Fruit fly (Drosophila melanogaster) whole organism, embryonic: Measurements from ENCODE around the gene euc.

Experiments
- Adf1 ChIP-seq: fragments of 200-800 bp; sonication (Bioruptor generic); IDR thresholded peaks from 2 replicates; pipeline ENCODE4 v1.3.6; 2022; ENCODE audit warnings: missing biosample characterization, missing genetic modification characterization
- Atf-2 ChIP-seq: fragments of 200-800 bp; sonication (Bioruptor generic); optimal IDR thresholded peaks from 2 replicates; lab custom pipeline; 2016; ENCODE audit warnings: missing biosample characterization, missing genetic modification characterization
- BtbVII ChIP-seq: fragments of 200-800 bp; sonication (Bioruptor generic); optimal IDR thresholded peaks from 3 replicates; lab custom pipeline; 2017; ENCODE audit warnings: missing biosample characterization, mild to moderate bottlenecking, missing genetic modification characterization
- CG11398 ChIP-seq: fragments of 200-800 bp; sonication (Bioruptor generic); optimal IDR thresholded peaks from 2 replicates; lab custom pipeline; 2016; ENCODE audit warnings: missing biosample characterization, missing genetic modification characterization
- CG12769 ChIP-seq: fragments of 200-800 bp; sonication (Bioruptor generic); optimal IDR thresholded peaks from 2 replicates; lab custom pipeline; 2019; ENCODE audit warnings: missing biosample characterization, mild to moderate bottlenecking, missing genetic modification characterization, moderate library complexity
- CG13287 ChIP-seq: fragments of 200-800 bp; sonication (Bioruptor generic); IDR thresholded peaks from 2 replicates; pipeline ENCODE4 v1.3.6; 2022; ENCODE audit warnings: missing biosample characterization, missing genetic modification characterization; ENCODE audit not compliant: partially characterized antibody
- CG15269 ChIP-seq: fragments of 200-800 bp; sonication (Bioruptor generic); optimal IDR thresholded peaks from 2 replicates; lab custom pipeline; 2018; ENCODE audit warnings: missing biosample characterization, mild to moderate bottlenecking, missing genetic modification characterization, moderate library complexity
- CG17829 ChIP-seq: fragments of 200-800 bp; optimal IDR thresholded peaks from 2 replicates; lab custom pipeline; 2019; ENCODE audit warnings: missing biosample characterization, mild to moderate bottlenecking, missing genetic modification characterization, moderate library complexity
- CG18764 ChIP-seq: fragments of 200-800 bp; sonication (Bioruptor generic); optimal IDR thresholded peaks from 3 replicates; lab custom pipeline; 2016; ENCODE audit warnings: missing biosample characterization, missing genetic modification characterization
- CG3838 ChIP-seq: fragments of 200-800 bp; sonication (Bioruptor generic); optimal IDR thresholded peaks from 3 replicates; lab custom pipeline; 2016; ENCODE audit warnings: missing biosample characterization, missing genetic modification characterization
- CG8765 ChIP-seq: fragments of 200-800 bp; sonication (Bioruptor generic); IDR thresholded peaks from 2 replicates; pipeline ENCODE4 v1.3.6; 2022; ENCODE audit warnings: missing biosample characterization, missing genetic modification characterization
- CG9437 ChIP-seq: fragments of 200-800 bp; sonication (Bioruptor generic); optimal IDR thresholded peaks from 2 replicates; lab custom pipeline; 2018; ENCODE audit warnings: missing biosample characterization, mild to moderate bottlenecking, missing genetic modification characterization
- D ChIP-seq, 2 experiments: fragments of 200-800 bp in 1 of 2; fragments of >200 bp in 1 of 2; sonication (Bioruptor generic) in 1 of 2; optimal IDR thresholded peaks; 2 replicates in 1 of 2; 3 replicates in 1 of 2; lab custom pipeline; 2017; ENCODE audit warnings: mild to moderate bottlenecking in 1 of 2, missing biosample characterization in 1 of 2, missing genetic modification characterization in 1 of 2, missing genetic modification reagents in 1 of 2
- Dek ChIP-seq: fragments of 200-800 bp; sonication (Bioruptor generic); optimal IDR thresholded peaks from 3 replicates; lab custom pipeline; 2019; ENCODE audit warnings: missing biosample characterization, mild to moderate bottlenecking, missing genetic modification characterization, moderate library complexity
- Doc3 ChIP-seq: fragments of 200-800 bp; sonication (Bioruptor generic); IDR thresholded peaks from 3 replicates; pipeline ENCODE4 v1.3.6; 2022; ENCODE audit warnings: missing biosample characterization, missing genetic modification characterization; ENCODE audit not compliant: partially characterized antibody
- Elba2 ChIP-seq: fragments of 200-800 bp; sonication (Bioruptor generic); optimal IDR thresholded peaks from 3 replicates; lab custom pipeline; 2016; ENCODE audit warnings: missing biosample characterization, missing genetic modification characterization
- Fer1 ChIP-seq: fragments of 200-800 bp; sonication (Bioruptor generic); optimal IDR thresholded peaks from 2 replicates; lab custom pipeline; 2017; ENCODE audit warnings: missing biosample characterization, mild to moderate bottlenecking, missing genetic modification characterization
- Fer3 ChIP-seq: fragments of 200-800 bp; sonication (Bioruptor generic); optimal IDR thresholded peaks from 2 replicates; lab custom pipeline; 2018; ENCODE audit warnings: missing biosample characterization, mild to moderate bottlenecking, missing genetic modification characterization, moderate library complexity
- HmgZ ChIP-seq: fragments of 200-800 bp; sonication (Bioruptor generic); optimal IDR thresholded peaks from 2 replicates; lab custom pipeline; 2018; ENCODE audit warnings: missing biosample characterization, mild to moderate bottlenecking, missing genetic modification characterization
- Hr51 ChIP-seq, 2 experiments: fragments of 200-800 bp; sonication (Bioruptor generic); optimal IDR thresholded peaks; 2 replicates in 1 of 2; 3 replicates in 1 of 2; lab custom pipeline; 2016 to 2018; ENCODE audit warnings: missing biosample characterization in 2 of 2, missing genetic modification characterization in 2 of 2, mild to moderate bottlenecking in 1 of 2, moderate library complexity in 1 of 2
- Hr78 ChIP-seq, 2 experiments: fragments of 200-800 bp in 1 of 2; fragments of >200 bp in 1 of 2; sonication (Bioruptor generic) in 1 of 2; optimal IDR thresholded peaks; 2 replicates each; lab custom pipeline; 2017 to 2019; ENCODE audit warnings: missing biosample characterization in 2 of 2, missing genetic modification characterization in 2 of 2, mild to moderate bottlenecking in 1 of 2, moderate library complexity in 1 of 2
- MTF-1 ChIP-seq: fragments of 200-800 bp; sonication (Bioruptor generic); optimal IDR thresholded peaks from 2 replicates; lab custom pipeline; 2018; ENCODE audit warnings: missing biosample characterization, mild to moderate bottlenecking, missing genetic modification characterization, borderline replicate concordance
- Med ChIP-seq: fragments of 200-800 bp; sonication (Bioruptor generic); peaks from one replicate; lab custom pipeline; 2016; ENCODE audit warnings: missing biosample characterization, missing genetic modification characterization, mild to moderate bottlenecking, inconsistent platforms, moderate library complexity
- NK7.1 ChIP-seq: fragments of 200-800 bp; sonication (Bioruptor generic); optimal IDR thresholded peaks from 3 replicates; lab custom pipeline; 2016; ENCODE audit warnings: missing biosample characterization, missing genetic modification characterization
- Rfx ChIP-seq: fragments of 200-800 bp; sonication (Bioruptor generic); IDR thresholded peaks from 2 replicates; pipeline ENCODE4 v1.3.6; 2022; ENCODE audit warnings: missing biosample characterization, missing genetic modification characterization
- Rx ChIP-seq: fragments of 200-800 bp; sonication (Bioruptor generic); IDR thresholded peaks from 2 replicates; pipeline ENCODE4 v1.3.6; 2022; ENCODE audit warnings: missing biosample characterization, missing genetic modification characterization
- Scr ChIP-seq: fragments of 200-800 bp; sonication (Bioruptor generic); IDR thresholded peaks from 2 replicates; pipeline ENCODE4 v1.3.6; 2022; ENCODE audit warnings: missing biosample characterization, missing genetic modification characterization; ENCODE audit not compliant: partially characterized antibody
- Sry-δ ChIP-seq: fragments of 200-800 bp; sonication (Bioruptor generic); optimal IDR thresholded peaks from 2 replicates; lab custom pipeline; 2016; ENCODE audit warnings: missing biosample characterization, missing genetic modification characterization
- aop ChIP-seq: fragments of 200-800 bp; sonication (Bioruptor generic); IDR thresholded peaks from 2 replicates; pipeline ENCODE4 v1.3.6; 2022; ENCODE audit warnings: missing biosample characterization, missing genetic modification characterization
- br ChIP-seq: fragments of >200 bp; optimal IDR thresholded peaks from 2 replicates; lab custom pipeline; 2017
- chinmo ChIP-seq: fragments of 200-800 bp; sonication (Bioruptor generic); IDR thresholded peaks from 4 replicates; pipeline ENCODE4 v1.3.6; 2022; ENCODE audit warnings: missing biosample characterization, missing genetic modification characterization; ENCODE audit not compliant: partially characterized antibody
- dati ChIP-seq: fragments of 200-800 bp; sonication (Bioruptor generic); IDR thresholded peaks from 2 replicates; pipeline ENCODE4 v1.3.6; 2022; ENCODE audit warnings: missing biosample characterization, missing genetic modification characterization
- dmrt11E ChIP-seq: fragments of 200-800 bp; sonication (Bioruptor generic); optimal IDR thresholded peaks from 3 replicates; lab custom pipeline; 2018; ENCODE audit warnings: missing biosample characterization, mild to moderate bottlenecking, missing genetic modification characterization, moderate library complexity
- en ChIP-seq: fragments of 200-800 bp; sonication (Bioruptor generic); optimal IDR thresholded peaks from 2 replicates; lab custom pipeline; 2016; ENCODE audit warnings: missing biosample characterization, missing genetic modification characterization
- esg ChIP-seq: fragments of 200-800 bp; sonication (Bioruptor generic); conservative IDR thresholded peaks from 2 replicates; pipeline ENCODE4 v1.3.6; 2022; ENCODE audit warnings: missing biosample characterization, missing genetic modification characterization
- ftz-f1 ChIP-seq: fragments of 200-800 bp; sonication (Bioruptor generic); optimal IDR thresholded peaks from 2 replicates; lab custom pipeline; 2016; ENCODE audit warnings: missing biosample characterization, missing genetic modification characterization
- gro ChIP-seq: fragments of 200-800 bp; sonication (Bioruptor generic); optimal IDR thresholded peaks from 2 replicates; lab custom pipeline; 2016; ENCODE audit warnings: missing biosample characterization, missing genetic modification characterization
- ham ChIP-seq: fragments of 200-800 bp; sonication (Bioruptor generic); IDR thresholded peaks from 2 replicates; pipeline ENCODE4 v1.3.6; 2022; ENCODE audit warnings: missing biosample characterization, missing genetic modification characterization
- mirr ChIP-seq: fragments of 200-800 bp; sonication (Bioruptor generic); optimal IDR thresholded peaks from 3 replicates; lab custom pipeline; 2018; ENCODE audit warnings: missing biosample characterization, mild to moderate bottlenecking, missing genetic modification characterization
- pb ChIP-seq: fragments of 200-800 bp; sonication (Bioruptor generic); optimal IDR thresholded peaks from 3 replicates; lab custom pipeline; 2016; ENCODE audit warnings: missing biosample characterization, missing genetic modification characterization
- pho ChIP-seq: fragments of 200-800 bp; sonication (Bioruptor generic); optimal IDR thresholded peaks from 2 replicates; lab custom pipeline; 2016; ENCODE audit warnings: missing biosample characterization, missing genetic modification characterization
- pnt ChIP-seq: fragments of 200-800 bp; sonication (Bioruptor generic); optimal IDR thresholded peaks from 3 replicates; lab custom pipeline; 2016; ENCODE audit warnings: missing biosample characterization, missing genetic modification characterization
- ro ChIP-seq: fragments of 200-800 bp; sonication (Bioruptor generic); IDR thresholded peaks from 2 replicates; pipeline ENCODE4 v1.3.6; 2022; ENCODE audit warnings: missing biosample characterization, missing genetic modification characterization
- row ChIP-seq: fragments of 200-800 bp; sonication (Bioruptor generic); IDR thresholded peaks from 3 replicates; pipeline ENCODE4 v1.3.6; 2022; ENCODE audit warnings: missing biosample characterization, missing genetic modification characterization
- sens ChIP-seq: fragments of 200-800 bp; sonication (Bioruptor generic); peaks from one replicate; lab custom pipeline; 2016; ENCODE audit warnings: missing biosample characterization, missing genetic modification characterization
- wdn ChIP-seq: fragments of 200-800 bp; sonication (Bioruptor generic); IDR thresholded peaks from 2 replicates; pipeline ENCODE4 v1.3.6; 2022; ENCODE audit warnings: missing biosample characterization, missing genetic modification characterization
- wek ChIP-seq: fragments of 200-800 bp; sonication (Bioruptor generic); optimal IDR thresholded peaks from 3 replicates; lab custom pipeline; 2018; ENCODE audit warnings: missing biosample characterization, mild to moderate bottlenecking, missing genetic modification characterization, moderate library complexity
- yki ChIP-seq: fragments of >200 bp; optimal IDR thresholded peaks from 3 replicates; lab custom pipeline; 2018
- zfh1 ChIP-seq: fragments of 200-800 bp; sonication (Bioruptor generic); IDR thresholded peaks from 3 replicates; pipeline ENCODE4 v1.3.6; 2022; ENCODE audit warnings: missing biosample characterization, missing genetic modification characterization
- zfh2 ChIP-seq: fragments of 200-800 bp; sonication (Bioruptor generic); optimal IDR thresholded peaks from 2 replicates; lab custom pipeline; 2016; ENCODE audit warnings: missing biosample characterization, missing genetic modification characterization

The euc gene

dm6 chr3R:19010923-19011322 lies 32.3 kb upstream of the euc start (continued):
- TF ChIP-seq Doc3 (no peak), Rfx (peak; percentile 36; the same call in 1 of the 2 replicates), wek (GFP tag; lab: Kevin White, UChicago) (no peak), CG11398 (no peak), CG18764 (GFP tag; lab: Kevin White, UChicago) (peak; percentile 33), CG15269 (tag; lab: Kevin White, UChicago) (peak; percentile 21), dmrt11E (tag; lab: Kevin White, UChicago) (peak; percentile 23), aop (GFP tag; lab: Robert Waterston, UW) (no peak), Fer3 (tag; lab: Kevin White, UChicago) (peak; percentile 47)

dm6 chr3R:19001701-19002100 lies 23.1 kb upstream of the euc start:
- TF ChIP-seq Rx (GFP tag; lab: Robert Waterston, UW) (no peak), NK7.1 (GFP tag; lab: Kevin White, UChicago) (no peak), en (no peak), pho (GFP tag; lab: Kevin White, UChicago) (no peak), esg (GFP tag; lab: Robert Waterston, UW) (no peak), D (optimal IDR thresholded peaks at IDR 0.05; lab: Kevin White, UChicago) (no peak), D (GFP tag; optimal IDR thresholded peaks at IDR 0.05; lab: Kevin White, UChicago) (no peak), Sry-δ (GFP tag; lab: Kevin White, UChicago) (no peak), CG3838 (GFP tag; lab: Kevin White, UChicago) (no peak), sens (GFP tag; lab: Kevin White, UChicago) (no peak), Fer1 (GFP tag; lab: Kevin White, UChicago) (no peak), pb (no peak), br (lab: Kevin White, UChicago) (no peak), CG9437 (GFP tag; lab: Kevin White, UChicago) (no peak), Doc3 (0 out of 3 replicates have a peak, but pooled peaks have one; percentile 15), zfh2 (no peak), MTF-1 (GFP tag; lab: Kevin White, UChicago) (no peak), dati (GFP tag; lab: Robert Waterston, UW) (no peak), CG12769 (tag; lab: Kevin White, UChicago) (peak; percentile 56), BtbVII (GFP tag; lab: Kevin White, UChicago) (no peak), Hr78 (GFP tag; optimal IDR thresholded peaks at IDR 0.05; lab: Kevin White, UChicago) (peak in 1 of 2 experiments; percentile 20), ftz-f1 (peak; percentile 21), CG15269 (tag; lab: Kevin White, UChicago) (no peak), Atf-2 (no peak), HmgZ (tag; lab: Kevin White, UChicago) (no peak), gro (no peak), chinmo (GFP tag; lab: Robert Waterston, UW) (0 out of 4 replicates have a peak, but pooled peaks have one; percentile 51), Elba2 (no peak), CG17829 (tag; lab: Kevin White, UChicago) (no peak), mirr (peak; percentile 40), wdn (GFP tag; lab: Robert Waterston, UW) (no peak), Med (GFP tag; lab: Kevin White, UChicago) (peak; percentile 51), Dek (tag; lab: Kevin White, UChicago) (no peak), CG13287 (GFP tag; lab: Robert Waterston, UW) (no peak), ham (GFP tag; lab: Robert Waterston, UW) (no peak), Scr (GFP tag; lab: Robert Waterston, UW) (no peak), row (GFP tag; lab: Robert Waterston, UW) (no peak), zfh1 (no peak), Adf1 (GFP tag; lab: Robert Waterston, UW) (no peak), Hr51 (GFP tag; optimal IDR thresholded peaks at IDR 0.05; lab: Kevin White, UChicago) (no peak), yki (lab: Kevin White, UChicago) (no peak), ro (GFP tag; lab: Robert Waterston, UW) (no peak), pnt (GFP tag; lab: Kevin White, UChicago) (no peak), CG8765 (GFP tag; lab: Robert Waterston, UW) (no peak)
